Worm (Caenorhabditis elegans): ENCODE measurements around the gene ncx-5.

Gene ncx-5

ce11 chrV:10489998-10490397 is at the start of gene ncx-5:
Gene ncx-5, minus strand, starts transcription at chrV:10490098.
- TF ChIP-seq lsy-2 (tag; optimal IDR thresholded peaks at IDR 0.05): no peak
- TF ChIP-seq nhr-28 (tag; optimal IDR thresholded peaks at IDR 0.05): no peak

DNA sequence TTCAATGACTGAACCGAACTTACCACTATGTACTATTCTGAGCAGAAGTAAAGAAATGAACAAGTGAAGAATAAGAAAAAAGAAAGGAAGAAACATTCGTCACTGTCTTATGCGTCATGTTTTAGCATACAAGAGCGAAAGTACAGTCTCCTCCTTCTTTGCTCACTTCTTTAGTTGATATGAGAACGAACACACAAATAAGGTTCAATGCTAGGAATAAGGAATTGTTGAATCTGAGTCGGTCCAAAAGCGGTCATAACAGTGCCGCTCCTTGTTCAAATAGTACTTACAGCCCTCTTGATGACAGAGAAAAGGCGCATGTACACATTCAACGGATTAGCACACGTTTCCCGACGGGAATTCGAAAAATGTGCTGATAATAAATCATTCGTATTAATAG is 49.2 kb upstream of the ncx-5 start, which contains the start of gene F25D1.8:
F25D1.8 (plus strand) TSS at position 301 of the 400 bp plus-strand sequence.
- no peak for TF ChIP-seq sptf-1 (tag; optimal IDR thresholded peaks at IDR 0.05)

DNA sequence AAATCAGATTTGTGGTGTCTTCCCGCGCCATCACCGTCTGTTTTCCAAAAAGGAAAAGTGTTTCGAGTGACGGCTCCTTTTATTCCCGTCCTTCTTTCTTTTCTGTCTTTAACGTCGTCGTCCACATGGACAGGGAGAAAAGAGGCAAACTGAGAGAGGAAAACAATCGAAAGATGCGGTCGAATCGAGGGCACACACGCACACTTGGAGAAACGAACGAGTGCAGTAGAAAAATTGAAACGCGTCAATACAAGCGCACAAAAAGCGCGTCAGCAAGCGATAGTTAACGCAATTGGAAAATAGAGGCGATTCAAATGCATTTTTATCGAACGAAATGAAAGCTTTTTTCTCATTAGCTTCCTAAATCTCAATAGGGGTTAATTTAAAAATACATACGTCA is 46.9 kb upstream of the ncx-5 start:
- no peak for TF ChIP-seq ets-5 (GFP tag; IDR thresholded peaks at IDR 0.05)
- peak; percentile 80 for TF ChIP-seq lin-13 (GFP tag; optimal IDR thresholded peaks at IDR 0.05)
- peak; percentile 91 for TF ChIP-seq fkh-8 (tag; optimal IDR thresholded peaks at IDR 0.05)
- peak; percentile 96 for TF ChIP-seq C16A3.4 (tag; optimal IDR thresholded peaks at IDR 0.05)
- TF ChIP-seq mef-2 (tag; optimal IDR thresholded peaks at IDR 0.05): peak; percentile 72
- TF ChIP-seq unc-98 (GFP tag; IDR thresholded peaks at IDR 0.05): no peak
- peak; percentile 62 for TF ChIP-seq elt-2 (tag; optimal IDR thresholded peaks at IDR 0.05)
- TF ChIP-seq efl-3 (GFP tag; optimal IDR thresholded peaks at IDR 0.05): no peak
- TF ChIP-seq C04F5.9 (tag; optimal IDR thresholded peaks at IDR 0.05): peak; percentile 69
- TF ChIP-seq C34B4.2 (tag; optimal IDR thresholded peaks at IDR 0.05): no peak
- TF ChIP-seq ceh-82 (tag; optimal IDR thresholded peaks at IDR 0.05): peak; percentile 82 to 93 (median 86)
- TF ChIP-seq nhr-90 (tag; optimal IDR thresholded peaks at IDR 0.05; ENCODE audit: poor library complexity): peak; percentile 93
- TF ChIP-seq rnt-1 (tag; optimal IDR thresholded peaks at IDR 0.05): peak; percentile 96
- TF ChIP-seq nhr-71 (tag; optimal IDR thresholded peaks at IDR 0.05): peak; percentile 96
- peak; percentile 79 for TF ChIP-seq pax-3 (tag; optimal IDR thresholded peaks at IDR 0.05)
- peak; percentile 96 to 97 (median 97) for TF ChIP-seq dpl-1 (GFP tag; optimal IDR thresholded peaks at IDR 0.05)
- TF ChIP-seq mab-9 (GFP tag; IDR thresholded peaks at IDR 0.05): peak; percentile 83
- TF ChIP-seq dsc-1 (tag; optimal IDR thresholded peaks at IDR 0.05): peak; percentile 92
- TF ChIP-seq unc-30 (tag; optimal IDR thresholded peaks at IDR 0.05): no peak
- TF ChIP-seq mep-1 (tag; optimal IDR thresholded peaks at IDR 0.05): peak; percentile 99
- TF ChIP-seq lir-3 (tag; optimal IDR thresholded peaks at IDR 0.05; ENCODE audit: poor library complexity): peak; percentile 86
- peak; percentile 83 for TF ChIP-seq jun-1 (tag; optimal IDR thresholded peaks at IDR 0.05)
- peak; percentile 89 for TF ChIP-seq aly-2 (tag; optimal IDR thresholded peaks at IDR 0.05)
- peak; percentile 82 to 98 for TF ChIP-seq efl-1 (optimal IDR thresholded peaks at IDR 0.05)
- TF ChIP-seq efl-1 (GFP tag; optimal IDR thresholded peaks at IDR 0.05 in 1 of 2): peak; percentile 96 to 100
- TF ChIP-seq hpl-2 (GFP tag; optimal IDR thresholded peaks at IDR 0.05): no peak
- peak; percentile 79 for TF ChIP-seq lin-15B (tag; optimal IDR thresholded peaks at IDR 0.05)
- no peak for TF ChIP-seq nhr-28 (tag; optimal IDR thresholded peaks at IDR 0.05)
- peak; percentile 82 for TF ChIP-seq ceh-8 (GFP tag; optimal IDR thresholded peaks at IDR 0.05)
- TF ChIP-seq nhr-85 (tag): peak; percentile 97
- TF ChIP-seq swsn-7 (tag; optimal IDR thresholded peaks at IDR 0.05): peak; percentile 94
- peak; percentile 84 for TF ChIP-seq unc-130 (tag; optimal IDR thresholded peaks at IDR 0.05)
- peak; percentile 94 for TF ChIP-seq nhr-19 (GFP tag; conservative IDR thresholded peaks at IDR 0.05)
- TF ChIP-seq ceh-88 (GFP tag; IDR thresholded peaks at IDR 0.05): peak; percentile 84
- TF ChIP-seq snpc-4 (tag; optimal IDR thresholded peaks at IDR 0.05): peak; percentile 88
- TF ChIP-seq egl-13 (tag; optimal IDR thresholded peaks at IDR 0.05): peak; percentile 78
- TF ChIP-seq nhr-12 (tag; optimal IDR thresholded peaks at IDR 0.05): no peak
- peak; percentile 88 for TF ChIP-seq isw-1 (GFP tag; IDR thresholded peaks at IDR 0.05)
- TF ChIP-seq zag-1 (tag; optimal IDR thresholded peaks at IDR 0.05): no peak
- peak; percentile 95 for TF ChIP-seq tbx-2 (tag; optimal IDR thresholded peaks at IDR 0.05)
- TF ChIP-seq vab-15 (tag; optimal IDR thresholded peaks at IDR 0.05): peak; percentile 42
- no peak for TF ChIP-seq nhr-84 (tag; optimal IDR thresholded peaks at IDR 0.05)
- peak; percentile 77 for TF ChIP-seq sup-37 (GFP tag; optimal IDR thresholded peaks at IDR 0.05)
- peak; percentile 74 for TF ChIP-seq nhr-11 (tag; optimal IDR thresholded peaks at IDR 0.05)
- TF ChIP-seq lin-39 (tag; optimal IDR thresholded peaks at IDR 0.05): peak; percentile 81
- TF ChIP-seq ama-1 (optimal IDR thresholded peaks at IDR 0.05): peak; percentile 84
- TF ChIP-seq ceh-90 (tag; optimal IDR thresholded peaks at IDR 0.05): peak; percentile 47
- peak in 3 of 6 experiments; percentile 78 to 84 (median 78) for TF ChIP-seq elt-3 (tag; optimal IDR thresholded peaks at IDR 0.05)

Measured in whole organism, L1 larva.